Worm (Caenorhabditis elegans): Measurements from ENCODE around the gene snn-1.

The snn-1 gene

ce11 chrIV:1814764-1815518, at the start of gene snn-1:
TSS of gene snn-1 (minus strand) at chrIV:1815118.
- no peak for TF ChIP-seq ztf-26 (tag; optimal IDR thresholded peaks at IDR 0.05)
- no peak for TF ChIP-seq ceh-40 (GFP tag; IDR thresholded peaks at IDR 0.05)
- TF ChIP-seq cebp-2 (GFP tag; IDR thresholded peaks at IDR 0.05): no peak
- no peak for TF ChIP-seq F49E8.2 (tag; optimal IDR thresholded peaks at IDR 0.05; ENCODE audit: insufficient read depth)
- no peak for TF ChIP-seq let-526 (GFP tag; IDR thresholded peaks at IDR 0.05)
- TF ChIP-seq somi-1 (GFP tag; optimal IDR thresholded peaks at IDR 0.05): no peak
- no peak for TF ChIP-seq mcd-1 (GFP tag; IDR thresholded peaks at IDR 0.05)
- no peak for TF ChIP-seq snpc-1.3 (tag; optimal IDR thresholded peaks at IDR 0.05; ENCODE audit: insufficient read depth)
- no peak for TF ChIP-seq B0336.3 (GFP tag; IDR thresholded peaks at IDR 0.05)
- no peak for TF ChIP-seq pha-4 (tag; optimal IDR thresholded peaks at IDR 0.05)
- TF ChIP-seq F10E7.11 (tag; optimal IDR thresholded peaks at IDR 0.05): no peak

- no peak for TF ChIP-seq Y53G8AR.9 (GFP tag; conservative IDR thresholded peaks at IDR 0.05)
- TF ChIP-seq fkh-3 (tag; optimal IDR thresholded peaks at IDR 0.05): no peak
- no peak for TF ChIP-seq aptf-2 (GFP tag; conservative IDR thresholded peaks at IDR 0.05)
- no peak for TF ChIP-seq ceh-100 (GFP tag; IDR thresholded peaks at IDR 0.05)
- TF ChIP-seq hlh-26 (GFP tag; conservative IDR thresholded peaks at IDR 0.05): no peak
- no peak for TF ChIP-seq unc-130 (GFP tag; optimal IDR thresholded peaks at IDR 0.05)
- TF ChIP-seq pha-4 (tag; optimal IDR thresholded peaks at IDR 0.05): no peak
- TF ChIP-seq B0261.1 (tag; optimal IDR thresholded peaks at IDR 0.05): no peak
- TF ChIP-seq nhr-179 (tag; optimal IDR thresholded peaks at IDR 0.05): no peak
- no peak for TF ChIP-seq nfya-2 (GFP tag; IDR thresholded peaks at IDR 0.05)
- TF ChIP-seq mel-28 (tag; optimal IDR thresholded peaks at IDR 0.05; ENCODE audit: borderline replicate concordance): no peak
- no peak for TF ChIP-seq nhr-80 (tag; optimal IDR thresholded peaks at IDR 0.05)
- no peak for TF ChIP-seq madf-3 (GFP tag; IDR thresholded peaks at IDR 0.05)
- no peak for TF ChIP-seq hsf-1 (GFP tag; IDR thresholded peaks at IDR 0.05)
- no peak for TF ChIP-seq nhr-120 (GFP tag; IDR thresholded peaks at IDR 0.05)
- TF ChIP-seq ceh-91 (GFP tag; IDR thresholded peaks at IDR 0.05): no peak
Observed at ce11 chrIV:1862655-1863054, 47.7 kb upstream of the snn-1 start.

ce11 chrIV:1860965-1861364, 46.0 kb upstream of the snn-1 start:
- TF ChIP-seq akir-1 (GFP tag; optimal IDR thresholded peaks at IDR 0.05) (no peak), ztf-3 (GFP tag; optimal IDR thresholded peaks at IDR 0.05) (no peak), nfyb-1 (GFP tag; IDR thresholded peaks at IDR 0.05) (peak; percentile 75), hlh-12 (tag; optimal IDR thresholded peaks at IDR 0.05) (no peak)

- no peak for TF ChIP-seq aptf-2 (GFP tag; conservative IDR thresholded peaks at IDR 0.05)
- peak; percentile 13 for TF ChIP-seq lin-40 (tag; optimal IDR thresholded peaks at IDR 0.05)
- TF ChIP-seq ztf-26 (tag; optimal IDR thresholded peaks at IDR 0.05): peak; percentile 38
- peak; percentile 75 for TF ChIP-seq nhr-80 (tag; optimal IDR thresholded peaks at IDR 0.05)
- TF ChIP-seq hrde-1 (tag; optimal IDR thresholded peaks at IDR 0.05; ENCODE audit: borderline replicate concordance): no peak
- no peak for TF ChIP-seq F10E7.11 (tag; optimal IDR thresholded peaks at IDR 0.05)
- TF ChIP-seq nfya-2 (GFP tag; IDR thresholded peaks at IDR 0.05): no peak
- no peak for TF ChIP-seq hmg-1.2 (GFP tag; IDR thresholded peaks at IDR 0.05)
- TF ChIP-seq efl-1 (GFP tag; optimal IDR thresholded peaks at IDR 0.05): no peak
- no peak for TF ChIP-seq F52B5.7 (tag; optimal IDR thresholded peaks at IDR 0.05)
- no peak for TF ChIP-seq ceh-27 (GFP tag; optimal IDR thresholded peaks at IDR 0.05)
- no peak for TF ChIP-seq cebp-1 (GFP tag; IDR thresholded peaks at IDR 0.05)
- TF ChIP-seq cebp-1 (tag; optimal IDR thresholded peaks at IDR 0.05): peak; percentile 0
Observed at ce11 chrIV:1859365-1859982, 44.6 kb upstream of the snn-1 start.
